Worm (Caenorhabditis elegans): ENCODE results near the gene F46F5.5.

DNA sequence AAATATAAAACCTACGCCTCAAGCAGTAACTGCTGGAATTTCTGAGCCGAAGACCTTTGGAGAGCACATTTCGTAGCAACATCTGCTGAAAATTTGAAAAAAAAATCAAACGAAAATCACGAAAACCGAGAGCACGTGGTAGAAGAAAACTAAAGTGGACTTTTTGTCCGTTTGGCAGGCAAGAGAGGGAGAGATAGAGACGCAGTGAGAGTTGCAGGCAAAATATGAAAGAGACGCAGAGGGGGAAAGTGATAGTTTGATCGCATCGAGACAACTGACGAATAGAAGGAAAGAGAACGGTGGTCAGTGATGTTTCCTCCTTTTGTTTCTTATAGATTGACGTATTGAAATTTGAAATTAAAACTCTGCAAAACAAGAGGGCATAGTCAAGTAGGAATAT lies 35.7 kb upstream of the F46F5.5 start, which contains the start of the genes acdh-9 and F28A10.13:
- TF ChIP-seq jun-1 (tag; optimal IDR thresholded peaks at IDR 0.05): no peak
- TF ChIP-seq mep-1 (tag; optimal IDR thresholded peaks at IDR 0.05): peak; percentile 84
- TF ChIP-seq ceh-44 (GFP tag; IDR thresholded peaks at IDR 0.05): no peak
